Worm (Caenorhabditis elegans) whole organism, L2 larva: Measurements from ENCODE around the gene C53B7.6.
A peak's percentile ranks its signal among the peaks of the same experiment; 100 is the strongest.
"Not testable (repeated sequence)": the region's sequence is repeated elsewhere in the genome, so short reads cannot be mapped to it uniquely, and the experiment has no call there.

Experiments used
- C34F6.9 ChIP-seq: fragments of 150-350 bp; optimal IDR thresholded peaks from 2 replicates; lab custom pipeline; 2014; ENCODE audit warnings: missing biosample characterization, missing genetic modification characterization
- F13H6.1 ChIP-seq: sonication (generic microtip); optimal IDR thresholded peaks from 2 replicates; lab custom pipeline; 2016; ENCODE audit warnings: missing genetic modification characterization, missing compliant biosample characterization
- ZK546.5 ChIP-seq: sonication (generic microtip); optimal IDR thresholded peaks from 2 replicates; lab custom pipeline; 2017; ENCODE audit warnings: missing biosample characterization, missing genetic modification characterization
- alr-1 ChIP-seq: fragments of 150-350 bp; optimal IDR thresholded peaks from 2 replicates; lab custom pipeline; 2014; ENCODE audit warnings: missing biosample characterization, missing genetic modification characterization
- ama-1 ChIP-seq: fragments of 150-350 bp; optimal IDR thresholded peaks from 2 replicates; lab custom pipeline; 2018; ENCODE audit warnings: inconsistent platforms
- blmp-1 ChIP-seq: sonication (generic microtip); optimal IDR thresholded peaks from 2 replicates; lab custom pipeline; 2017; ENCODE audit warnings: missing genetic modification characterization, mild to moderate bottlenecking, missing compliant biosample characterization, antibody characterized with exemption, moderate library complexity; ENCODE audit not compliant: insufficient read depth
- ceh-16 ChIP-seq: fragments of 150-350 bp; optimal IDR thresholded peaks from 2 replicates; lab custom pipeline; 2014; ENCODE audit warnings: missing biosample characterization, missing genetic modification characterization
- crh-2 ChIP-seq: sonication (generic microtip); optimal IDR thresholded peaks from 2 replicates; lab custom pipeline; 2017; ENCODE audit warnings: missing biosample characterization, missing genetic modification characterization
- egl-27 ChIP-seq: sonication (generic microtip); optimal IDR thresholded peaks from 3 replicates; lab custom pipeline; 2017; ENCODE audit warnings: missing biosample characterization, missing genetic modification reagents, missing genetic modification characterization
- elt-1 ChIP-seq: fragments of 150-350 bp; optimal IDR thresholded peaks from 2 replicates; lab custom pipeline; 2014; ENCODE audit warnings: missing biosample characterization, missing genetic modification characterization
- elt-3 ChIP-seq: sonication (generic microtip); optimal IDR thresholded peaks from 2 replicates; lab custom pipeline; 2017; ENCODE audit warnings: missing biosample characterization, missing genetic modification characterization
- fos-1 ChIP-seq: fragments of 150-350 bp; optimal IDR thresholded peaks from 2 replicates; lab custom pipeline; 2014; ENCODE audit warnings: missing biosample characterization, missing genetic modification characterization
- gmeb-1 ChIP-seq: fragments of 150-350 bp; optimal IDR thresholded peaks from 2 replicates; lab custom pipeline; 2014; ENCODE audit warnings: missing biosample characterization, missing genetic modification characterization
- lin-11 ChIP-seq: fragments of 150-350 bp; sonication (generic microtip); optimal IDR thresholded peaks from 2 replicates; lab custom pipeline; 2014; ENCODE audit warnings: missing biosample characterization, missing genetic modification characterization, inconsistent platforms, mixed read lengths
- lin-13 ChIP-seq: fragments of 150-350 bp; optimal IDR thresholded peaks from 2 replicates; lab custom pipeline; 2014; ENCODE audit warnings: missing biosample characterization, missing genetic modification reagents, missing genetic modification characterization
- mab-5 ChIP-seq: fragments of 150-350 bp; optimal IDR thresholded peaks from 2 replicates; lab custom pipeline; 2014; ENCODE audit warnings: missing biosample characterization, missing genetic modification characterization
- mbf-1 ChIP-seq: sonication (generic microtip); optimal IDR thresholded peaks from 2 replicates; lab custom pipeline; 2017; ENCODE audit warnings: missing biosample characterization, missing genetic modification characterization
- nhr-10 ChIP-seq: sonication (generic microtip); optimal IDR thresholded peaks from 2 replicates; lab custom pipeline; 2017; ENCODE audit warnings: missing biosample characterization, missing genetic modification characterization
- nhr-11 ChIP-seq: fragments of 150-350 bp; optimal IDR thresholded peaks from 2 replicates; lab custom pipeline; 2014; ENCODE audit warnings: missing biosample characterization, missing genetic modification characterization
- nhr-129 ChIP-seq: fragments of 150-350 bp; optimal IDR thresholded peaks from 2 replicates; lab custom pipeline; 2014; ENCODE audit warnings: missing biosample characterization, missing genetic modification characterization
- nhr-21 ChIP-seq: fragments of 150-350 bp; optimal IDR thresholded peaks from 2 replicates; lab custom pipeline; 2014; ENCODE audit warnings: missing biosample characterization, missing genetic modification characterization
- nhr-23 ChIP-seq: fragments of 150-350 bp; optimal IDR thresholded peaks from 2 replicates; lab custom pipeline; 2014; ENCODE audit warnings: missing biosample characterization, missing genetic modification reagents, missing genetic modification characterization
- nhr-237 ChIP-seq: fragments of 150-350 bp; optimal IDR thresholded peaks from 2 replicates; lab custom pipeline; 2014; ENCODE audit warnings: missing biosample characterization, missing genetic modification characterization
- nhr-6 ChIP-seq: fragments of 150-350 bp; optimal IDR thresholded peaks from 2 replicates; lab custom pipeline; 2014; ENCODE audit warnings: missing biosample characterization, missing genetic modification characterization
- sem-4 ChIP-seq: fragments of 150-350 bp; optimal IDR thresholded peaks from 2 replicates; lab custom pipeline; 2014; ENCODE audit warnings: missing biosample characterization, missing genetic modification reagents, missing genetic modification characterization
- skn-1 ChIP-seq: sonication (generic microtip); optimal IDR thresholded peaks from 2 replicates; lab custom pipeline; 2017; ENCODE audit warnings: missing biosample characterization, missing genetic modification characterization
- sma-3 ChIP-seq: sonication (generic microtip); optimal IDR thresholded peaks from 2 replicates; lab custom pipeline; 2016; ENCODE audit warnings: missing genetic modification reagents, missing genetic modification characterization, missing compliant biosample characterization
- sma-9 ChIP-seq, 2 experiments: fragments of 150-350 bp in 1 of 2; sonication (generic microtip) in 1 of 2; optimal IDR thresholded peaks; 2 replicates each; lab custom pipeline; 2014 to 2016; ENCODE audit warnings: missing genetic modification characterization in 2 of 2, mild to moderate bottlenecking in 1 of 2, missing biosample characterization in 1 of 2, missing compliant biosample characterization in 1 of 2, missing genetic modification reagents in 1 of 2, moderate library complexity in 1 of 2
- snpc-4 ChIP-seq: fragments of 150-350 bp; optimal IDR thresholded peaks from 2 replicates; lab custom pipeline; 2014; ENCODE audit warnings: missing biosample characterization, missing genetic modification characterization
- unc-39 ChIP-seq: fragments of 150-350 bp; optimal IDR thresholded peaks from 2 replicates; lab custom pipeline; 2014; ENCODE audit warnings: missing biosample characterization, missing genetic modification characterization
- unc-62 ChIP-seq: fragments of 150-350 bp; optimal IDR thresholded peaks from 2 replicates; lab custom pipeline; 2014; ENCODE audit warnings: missing biosample characterization, missing genetic modification reagents, missing genetic modification characterization
- ztf-1 ChIP-seq: fragments of 200-800 bp; sonication (Bioruptor generic); conservative IDR thresholded peaks from 2 replicates; pipeline ENCODE4 v1.3.6; 2022; ENCODE audit warnings: missing genetic modification characterization, missing compliant biosample characterization
- ztf-4 ChIP-seq: fragments of 150-350 bp; optimal IDR thresholded peaks from 2 replicates; lab custom pipeline; 2014; ENCODE audit warnings: missing biosample characterization, missing genetic modification characterization

The C53B7.6 gene

DNA sequence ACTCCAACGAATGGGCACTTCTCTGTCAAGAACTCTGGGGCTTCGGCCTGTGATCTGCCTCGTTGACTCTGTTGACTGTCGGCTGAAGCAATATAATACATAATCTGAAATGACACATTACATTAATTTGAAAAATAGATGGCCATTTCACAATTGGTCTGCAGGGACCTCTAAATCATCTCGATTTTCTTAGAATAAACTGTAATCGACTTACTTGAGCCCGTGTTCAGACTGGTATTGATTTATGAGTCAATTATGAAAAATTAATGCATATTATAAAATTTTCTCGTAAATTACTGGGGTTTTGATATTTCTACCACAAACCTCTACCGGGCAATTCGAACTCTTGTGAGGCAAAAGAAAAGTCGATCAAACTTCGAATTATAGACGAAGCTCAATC is at the start of gene C53B7.6:
Gene C53B7.6, minus strand, starts transcription at position 101 of the 400 bp plus-strand sequence.
- TF ChIP-seq lin-13 (GFP tag; lab: Kevin White, UChicago); ztf-4 (tag; lab: Kevin White, UChicago); nhr-23 (tag; lab: Kevin White, UChicago): not testable (repeated sequence)
- TF ChIP-seq, all 48 proteins: peak for 0; not testable (repeated sequence) for 48

DNA sequence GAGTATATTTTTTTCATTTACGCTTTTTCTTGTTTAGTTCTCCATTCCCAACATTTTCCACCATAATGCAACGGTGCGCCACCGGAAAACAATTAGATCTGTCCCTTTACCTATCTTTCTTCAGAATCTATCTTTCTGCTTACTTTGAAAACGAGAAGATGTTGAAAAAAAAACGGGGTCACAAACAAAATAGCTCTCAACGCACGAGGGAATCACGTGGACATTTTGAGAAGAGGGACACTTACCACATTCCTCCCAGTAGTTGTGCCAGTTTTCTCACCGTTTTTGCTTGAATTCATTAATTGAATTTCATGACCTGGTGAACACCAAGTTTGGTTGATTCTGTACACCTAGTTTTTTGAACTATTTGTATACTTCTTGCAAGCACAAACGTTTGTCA is 47.6 kb upstream of the C53B7.6 start:
- no peak for TF ChIP-seq blmp-1 (tag; lab: Kevin White, UChicago)
- TF ChIP-seq mbf-1 (tag; lab: Kevin White, UChicago): no peak
- no peak for TF ChIP-seq C34F6.9 (tag; lab: Kevin White, UChicago)
- TF ChIP-seq nhr-10 (tag; lab: Kevin White, UChicago): no peak
- TF ChIP-seq ama-1: no peak
- no peak for TF ChIP-seq lin-11 (tag; lab: Kevin White, UChicago)
- no peak for TF ChIP-seq nhr-23 (tag; lab: Kevin White, UChicago)
- peak; percentile 10 for TF ChIP-seq nhr-129 (tag; lab: Kevin White, UChicago)
- TF ChIP-seq nhr-6 (tag; lab: Kevin White, UChicago): peak; percentile 15
- peak; percentile 38 for TF ChIP-seq sma-9 (GFP tag; optimal IDR thresholded peaks at IDR 0.05; lab: Kevin White, UChicago)
- no peak for TF ChIP-seq sma-9 (tag; optimal IDR thresholded peaks at IDR 0.05; lab: Kevin White, UChicago)

DNA sequence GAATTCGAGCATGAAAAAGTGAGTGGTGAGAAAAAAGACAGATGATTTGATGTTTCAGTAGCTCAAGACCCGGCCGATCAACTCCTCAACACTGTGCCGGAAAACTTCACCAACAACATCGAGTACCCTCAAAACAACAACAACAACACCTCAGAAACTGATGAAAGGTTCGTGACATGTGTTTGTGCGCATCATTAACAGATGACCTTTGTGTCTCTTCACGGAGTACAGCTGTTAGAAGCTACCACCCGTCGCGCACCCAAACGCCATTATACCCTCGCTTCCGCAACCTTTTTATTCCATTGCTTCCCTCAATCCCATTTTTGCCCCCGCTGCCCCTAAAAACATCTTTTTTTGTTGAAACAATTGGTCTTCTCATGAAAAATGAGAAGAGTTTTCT is 46.7 kb upstream of the C53B7.6 start:
- TF ChIP-seq ztf-1 (GFP tag; lab: Robert Waterston, UW): no peak
- no peak for TF ChIP-seq nhr-129 (tag; lab: Kevin White, UChicago)
- TF ChIP-seq sem-4 (tag; lab: Kevin White, UChicago): no peak
- no peak for TF ChIP-seq nhr-21 (tag; lab: Kevin White, UChicago)
- no peak for TF ChIP-seq ZK546.5
- no peak for TF ChIP-seq nhr-11 (tag; lab: Kevin White, UChicago)
- TF ChIP-seq elt-3 (tag; lab: Kevin White, UChicago): no peak
- TF ChIP-seq elt-1 (tag; lab: Kevin White, UChicago): no peak
- TF ChIP-seq alr-1 (tag; lab: Kevin White, UChicago): no peak
- TF ChIP-seq nhr-237 (tag; lab: Kevin White, UChicago): no peak
- TF ChIP-seq gmeb-1 (tag; lab: Kevin White, UChicago): no peak
- TF ChIP-seq snpc-4 (tag; lab: Kevin White, UChicago): no peak
- no peak for TF ChIP-seq ceh-16 (tag; lab: Kevin White, UChicago)
- TF ChIP-seq sma-3 (GFP tag; lab: Kevin White, UChicago): no peak
- TF ChIP-seq crh-2 (tag; lab: Kevin White, UChicago): no peak
- TF ChIP-seq, all 48 proteins: peak for 0

DNA sequence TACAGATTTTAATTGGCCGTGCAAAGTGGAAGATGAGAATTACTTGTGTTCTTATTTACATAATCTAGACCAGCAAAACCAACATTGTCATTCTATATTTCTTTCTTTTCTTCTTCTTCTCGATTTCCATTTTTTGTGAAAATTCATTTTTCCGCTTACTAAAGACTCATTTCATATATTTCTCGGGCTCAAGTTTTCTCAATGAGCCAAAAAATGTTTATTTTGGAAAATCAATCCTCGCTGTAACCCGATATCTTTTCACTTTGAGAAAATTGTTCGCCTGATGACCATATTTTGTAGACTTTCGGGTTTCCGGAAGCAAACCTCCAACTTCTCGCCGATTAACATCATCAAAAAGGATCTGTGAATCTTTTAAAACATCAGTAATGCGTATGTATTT is 45.4 kb upstream of the C53B7.6 start, which contains the start of gene nhx-4:
Gene nhx-4, plus strand, starts transcription at position 301 of the 400 bp plus-strand sequence.
- TF ChIP-seq ZK546.5: no peak
- TF ChIP-seq C34F6.9 (tag; lab: Kevin White, UChicago): no peak
- TF ChIP-seq nhr-11 (tag; lab: Kevin White, UChicago): no peak
- no peak for TF ChIP-seq unc-39
- no peak for TF ChIP-seq egl-27 (tag; lab: Kevin White, UChicago)
- no peak for TF ChIP-seq unc-62 (GFP tag; lab: Kevin White, UChicago)
- no peak for TF ChIP-seq fos-1 (tag; lab: Kevin White, UChicago)
- no peak for TF ChIP-seq gmeb-1 (tag; lab: Kevin White, UChicago)
- no peak for TF ChIP-seq snpc-4 (tag; lab: Kevin White, UChicago)
- no peak for TF ChIP-seq skn-1 (tag; lab: Kevin White, UChicago)
- no peak for TF ChIP-seq ceh-16 (tag; lab: Kevin White, UChicago)
- TF ChIP-seq mab-5: no peak
- no peak for TF ChIP-seq crh-2 (tag; lab: Kevin White, UChicago)

DNA sequence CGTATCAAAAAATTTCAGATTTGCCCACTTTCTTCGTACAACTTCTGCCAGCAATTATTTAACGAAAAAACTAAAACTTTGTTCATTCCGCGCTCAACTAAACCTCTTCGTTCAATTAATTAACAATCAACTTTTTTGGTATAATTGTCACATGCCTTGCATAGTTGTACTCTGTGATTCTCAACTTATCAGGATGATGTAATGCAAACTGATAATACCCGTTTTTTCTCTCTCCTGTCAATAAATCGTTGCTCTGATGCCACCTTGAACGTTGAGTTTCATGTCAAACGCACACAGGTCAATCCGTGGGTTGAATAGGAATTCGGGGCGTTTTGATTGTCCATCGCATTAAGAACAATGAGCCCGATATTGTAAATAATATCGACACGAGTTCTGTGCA is 37.0 kb upstream of the C53B7.6 start:
- TF ChIP-seq sma-9 (GFP tag; optimal IDR thresholded peaks at IDR 0.05; lab: Kevin White, UChicago) (peak; percentile 38), sma-9 (tag; optimal IDR thresholded peaks at IDR 0.05; lab: Kevin White, UChicago) (no peak), elt-1 (tag; lab: Kevin White, UChicago) (no peak), gmeb-1 (tag; lab: Kevin White, UChicago) (no peak), C34F6.9 (tag; lab: Kevin White, UChicago) (no peak), crh-2 (tag; lab: Kevin White, UChicago) (peak; percentile 65), egl-27 (tag; lab: Kevin White, UChicago) (no peak), fos-1 (tag; lab: Kevin White, UChicago) (peak; percentile 67), nhr-129 (tag; lab: Kevin White, UChicago) (peak; percentile 84), nhr-23 (tag; lab: Kevin White, UChicago) (no peak), F13H6.1 (tag; lab: Kevin White, UChicago) (peak; percentile 47)
